Worm (Caenorhabditis elegans) whole organism, L3 larva: ENCODE measurements around the gene T27D12.1.

ENCODE experiments used
- R02D3.7 ChIP-seq: fragments of 150-350 bp; optimal IDR thresholded peaks from 2 replicates; lab custom pipeline; 2014; ENCODE audit warnings: missing biosample characterization, missing genetic modification characterization
- aly-2 ChIP-seq: fragments of 150-350 bp; optimal IDR thresholded peaks from 2 replicates; lab custom pipeline; 2014; ENCODE audit warnings: missing biosample characterization, missing genetic modification characterization
- ama-1 ChIP-seq: fragments of 150-350 bp; optimal IDR thresholded peaks from 2 replicates; lab custom pipeline; 2018
- ceh-16 ChIP-seq: sonication (generic microtip); optimal IDR thresholded peaks from 2 replicates; lab custom pipeline; 2017; ENCODE audit warnings: missing biosample characterization, missing genetic modification characterization
- ceh-82 ChIP-seq: fragments of 150-350 bp; optimal IDR thresholded peaks from 2 replicates; lab custom pipeline; 2014; ENCODE audit warnings: missing biosample characterization, missing genetic modification characterization
- ceh-9 ChIP-seq: sonication (generic microtip); optimal IDR thresholded peaks from 2 replicates; lab custom pipeline; 2018; ENCODE audit warnings: missing biosample characterization, missing genetic modification characterization
- egl-5 ChIP-seq: fragments of 150-350 bp; optimal IDR thresholded peaks from 2 replicates; lab custom pipeline; 2017; ENCODE audit warnings: missing biosample characterization, missing genetic modification reagents, missing genetic modification characterization, inconsistent platforms
- elt-1 ChIP-seq: fragments of 150-350 bp; optimal IDR thresholded peaks from 2 replicates; lab custom pipeline; 2014; ENCODE audit warnings: missing biosample characterization, missing genetic modification characterization
- elt-2 ChIP-seq: sonication (generic microtip); optimal IDR thresholded peaks from 2 replicates; lab custom pipeline; 2016; ENCODE audit warnings: missing genetic modification reagents, mild to moderate bottlenecking, missing genetic modification characterization, missing compliant biosample characterization
- elt-3 ChIP-seq, 3 experiments: fragments of 150-350 bp in 1 of 3; sonication (generic microtip) in 2 of 3; optimal IDR thresholded peaks; 2 replicates in 2 of 3; 4 replicates in 1 of 3; lab custom pipeline; 2014 to 2017; ENCODE audit warnings: missing biosample characterization in 3 of 3, missing genetic modification characterization in 3 of 3
- eor-1 ChIP-seq, 2 experiments: fragments of 150-350 bp; optimal IDR thresholded peaks; 2 replicates each; lab custom pipeline; 2014 to 2018; ENCODE audit warnings: missing biosample characterization in 2 of 2, missing genetic modification characterization in 2 of 2
- fkh-10 ChIP-seq: sonication (generic microtip); optimal IDR thresholded peaks from 2 replicates; lab custom pipeline; 2017; ENCODE audit warnings: missing biosample characterization, missing genetic modification reagents, missing genetic modification characterization
- jun-1 ChIP-seq: fragments of 150-350 bp; optimal IDR thresholded peaks from 2 replicates; lab custom pipeline; 2014; ENCODE audit warnings: missing biosample characterization, missing genetic modification reagents, missing genetic modification characterization
- lin-39 ChIP-seq: fragments of 150-350 bp; optimal IDR thresholded peaks from 2 replicates; lab custom pipeline; 2018; ENCODE audit warnings: missing biosample characterization, missing genetic modification reagents, missing genetic modification characterization
- lsy-12 ChIP-seq: sonication (generic microtip); optimal IDR thresholded peaks from 2 replicates; lab custom pipeline; 2016; ENCODE audit warnings: mild to moderate bottlenecking, missing genetic modification characterization, missing compliant biosample characterization
- mdl-1 ChIP-seq: fragments of 150-350 bp; optimal IDR thresholded peaks from 2 replicates; lab custom pipeline; 2014; ENCODE audit warnings: missing biosample characterization, missing genetic modification characterization
- mml-1 ChIP-seq: fragments of 150-350 bp; sonication (generic microtip); optimal IDR thresholded peaks from 3 replicates; lab custom pipeline; 2014; ENCODE audit warnings: missing biosample characterization, missing genetic modification characterization
- nfya-1 ChIP-seq: sonication (generic microtip); optimal IDR thresholded peaks from 2 replicates; lab custom pipeline; 2017; ENCODE audit warnings: missing genetic modification characterization, mild to moderate bottlenecking, missing compliant biosample characterization, antibody characterized with exemption, moderate library complexity; ENCODE audit not compliant: insufficient read depth
- nhr-11 ChIP-seq: fragments of 150-350 bp; optimal IDR thresholded peaks from 2 replicates; lab custom pipeline; 2014; ENCODE audit warnings: missing biosample characterization, missing genetic modification characterization
- nhr-23 ChIP-seq: fragments of 150-350 bp; optimal IDR thresholded peaks from 2 replicates; lab custom pipeline; 2014; ENCODE audit warnings: missing biosample characterization, missing genetic modification reagents, missing genetic modification characterization
- nhr-237 ChIP-seq: fragments of 150-350 bp; optimal IDR thresholded peaks from 2 replicates; lab custom pipeline; 2014; ENCODE audit warnings: missing biosample characterization, missing genetic modification characterization
- nhr-25 ChIP-seq: sonication (generic microtip); optimal IDR thresholded peaks from 2 replicates; lab custom pipeline; 2017; ENCODE audit warnings: missing biosample characterization, missing genetic modification characterization
- nhr-43 ChIP-seq: sonication (generic microtip); optimal IDR thresholded peaks from 2 replicates; lab custom pipeline; 2016; ENCODE audit warnings: mild to moderate bottlenecking, missing genetic modification characterization, missing compliant biosample characterization; ENCODE audit not compliant: poor library complexity, severe bottlenecking
- nhr-76 ChIP-seq: fragments of 150-350 bp; sonication (generic microtip); optimal IDR thresholded peaks from 5 replicates; lab custom pipeline; 2014; ENCODE audit warnings: missing biosample characterization, missing genetic modification characterization
- nhr-77 ChIP-seq: fragments of 150-350 bp; optimal IDR thresholded peaks from 2 replicates; lab custom pipeline; 2014; ENCODE audit warnings: missing biosample characterization, missing genetic modification characterization
- pha-4 ChIP-seq: fragments of 150-350 bp; optimal IDR thresholded peaks from 2 replicates; lab custom pipeline; 2014; ENCODE audit warnings: missing biosample characterization, missing genetic modification reagents, missing genetic modification characterization
- snpc-4 ChIP-seq: fragments of 150-350 bp; optimal IDR thresholded peaks from 2 replicates; lab custom pipeline; 2014; ENCODE audit warnings: missing biosample characterization, missing genetic modification characterization
- unc-62 ChIP-seq: fragments of 150-350 bp; sonication (generic microtip); optimal IDR thresholded peaks from 4 replicates; lab custom pipeline; 2014; ENCODE audit warnings: missing biosample characterization, missing genetic modification reagents, missing genetic modification characterization
- zag-1 ChIP-seq: fragments of 150-350 bp; optimal IDR thresholded peaks from 2 replicates; lab custom pipeline; 2014; ENCODE audit warnings: missing biosample characterization, missing genetic modification characterization
- ztf-11 ChIP-seq: fragments of 150-350 bp; optimal IDR thresholded peaks from 2 replicates; lab custom pipeline; 2014; ENCODE audit warnings: missing biosample characterization, missing genetic modification characterization

Gene T27D12.1

DNA sequence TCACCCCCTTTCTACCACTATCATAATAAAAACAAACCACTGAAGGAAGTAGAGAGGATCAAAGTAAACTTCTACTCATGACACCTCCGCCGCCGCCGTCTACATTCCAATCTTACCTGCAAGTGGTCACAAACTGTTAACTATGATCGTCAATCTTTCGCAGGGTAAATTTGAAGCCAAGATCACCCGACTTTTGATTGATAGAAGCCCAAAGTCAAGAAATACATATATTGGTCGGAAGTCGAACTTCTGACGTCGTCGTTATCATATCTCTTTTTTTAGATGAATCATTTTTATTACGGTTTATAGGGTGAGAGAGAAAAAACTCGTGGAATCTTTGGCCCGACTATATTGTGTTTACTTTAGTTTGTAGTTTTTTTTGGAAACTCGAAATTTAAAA lies 4.1 kb upstream of the T27D12.1 start:
- TF ChIP-seq nfya-1, result no peak
- no peak for TF ChIP-seq egl-5 (tag; lab: Kevin White, UChicago)
- TF ChIP-seq ceh-82 (tag; lab: Kevin White, UChicago), result no peak
- peak in 1 of 3 experiments; percentile 73 for TF ChIP-seq elt-3 (tag; optimal IDR thresholded peaks at IDR 0.05; lab: Kevin White, UChicago)
- peak; percentile 36 for TF ChIP-seq nhr-25 (tag; lab: Kevin White, UChicago)
- no peak for TF ChIP-seq ztf-11
- TF ChIP-seq zag-1 (tag; lab: Kevin White, UChicago), result no peak
- TF ChIP-seq nhr-43 (tag; lab: Kevin White, UChicago), result peak; percentile 92
- no peak for TF ChIP-seq fkh-10
- TF ChIP-seq nhr-23 (tag; lab: Kevin White, UChicago), result peak; percentile 39
- TF ChIP-seq nhr-76, result peak; percentile 30
- no peak for TF ChIP-seq mml-1

DNA sequence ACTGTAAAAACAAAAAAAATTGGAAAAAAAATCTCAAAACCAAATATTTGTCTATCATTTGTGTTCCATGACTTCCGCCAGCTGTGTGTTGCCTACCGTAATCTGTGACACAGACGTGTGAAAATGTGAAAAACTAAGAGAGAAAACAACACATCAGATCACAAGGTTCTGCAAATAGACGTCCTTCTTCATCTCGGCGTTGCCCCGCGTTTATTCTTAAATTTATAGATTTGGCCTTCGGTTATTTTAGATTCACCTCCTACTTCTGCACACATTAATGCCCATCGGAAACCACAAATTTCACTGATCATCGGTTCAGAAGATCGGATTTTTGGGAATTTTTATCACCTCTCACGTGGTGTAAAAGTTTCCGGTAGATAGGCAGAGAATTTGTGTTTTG lies 3.3 kb upstream of the T27D12.1 start:
- TF ChIP-seq ama-1 (lab: Kevin White, UChicago), result no peak
- TF ChIP-seq R02D3.7, result no peak
- no peak for TF ChIP-seq unc-62 (GFP tag; lab: Kevin White, UChicago)
- no peak for TF ChIP-seq ceh-9
- no peak for TF ChIP-seq mdl-1 (tag; lab: Kevin White, UChicago)
- no peak for TF ChIP-seq elt-2 (tag; lab: Kevin White, UChicago)
- no peak for TF ChIP-seq eor-1 (tag; optimal IDR thresholded peaks at IDR 0.05; lab: Kevin White, UChicago)
- peak; percentile 4 for TF ChIP-seq nhr-25 (tag; lab: Kevin White, UChicago)
- TF ChIP-seq nhr-43 (tag; lab: Kevin White, UChicago), result peak; percentile 17

DNA sequence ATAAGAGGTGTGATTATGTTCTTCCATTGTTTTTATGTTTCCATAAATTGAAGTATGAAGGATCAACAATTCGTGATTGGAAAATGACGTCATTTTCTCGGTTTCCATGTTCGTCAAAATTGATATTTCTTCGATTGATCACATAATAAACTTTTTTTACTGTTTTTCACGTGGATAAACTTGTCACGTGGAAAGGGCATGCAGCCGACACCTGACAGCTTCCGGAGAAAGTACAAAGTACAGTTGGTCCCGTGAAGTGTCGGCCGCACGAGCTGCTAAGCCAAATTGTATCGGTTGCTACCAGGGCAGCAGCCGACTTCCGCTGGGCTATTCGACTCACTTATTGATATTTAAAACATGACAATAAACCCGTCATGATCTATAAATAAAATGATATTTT lies 764 bp upstream of the T27D12.1 start:
- TF ChIP-seq snpc-4 (tag; lab: Kevin White, UChicago) (peak; percentile 67), nhr-43 (tag; lab: Kevin White, UChicago) (peak; percentile 29), mml-1 (no peak), nhr-23 (tag; lab: Kevin White, UChicago) (peak; percentile 26), egl-5 (tag; lab: Kevin White, UChicago) (no peak), lin-39 (no peak), nhr-25 (tag; lab: Kevin White, UChicago) (peak; percentile 40), nhr-11 (no peak), elt-1 (tag; lab: Kevin White, UChicago) (no peak), ceh-16 (tag; lab: Kevin White, UChicago) (no peak), elt-2 (tag; lab: Kevin White, UChicago) (no peak), fkh-10 (no peak), lsy-12 (tag; lab: Kevin White, UChicago) (no peak), unc-62 (GFP tag; lab: Kevin White, UChicago) (no peak)

DNA sequence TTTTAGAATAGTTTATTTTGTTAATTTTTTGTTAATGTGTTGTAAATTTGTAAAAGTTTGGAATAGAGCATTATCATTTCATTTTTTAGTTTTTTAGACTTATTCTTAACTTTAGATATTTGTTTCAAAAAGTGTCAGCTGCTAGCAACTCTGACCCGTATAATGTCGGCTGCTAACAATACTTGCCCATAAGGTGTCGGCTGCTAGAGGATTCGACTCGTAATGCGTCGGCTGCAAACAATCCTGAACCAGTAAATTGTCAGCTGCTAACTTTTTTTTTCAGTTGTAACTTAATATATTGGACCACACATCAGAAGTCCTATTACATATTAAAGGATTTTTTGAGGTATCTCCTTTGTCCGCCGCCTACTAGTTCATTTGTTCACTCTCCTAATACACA lies 349 bp downstream of the T27D12.1 start:
- TF ChIP-seq jun-1 (tag; lab: Kevin White, UChicago) (no peak), ama-1 (lab: Kevin White, UChicago) (peak; percentile 33)

DNA sequence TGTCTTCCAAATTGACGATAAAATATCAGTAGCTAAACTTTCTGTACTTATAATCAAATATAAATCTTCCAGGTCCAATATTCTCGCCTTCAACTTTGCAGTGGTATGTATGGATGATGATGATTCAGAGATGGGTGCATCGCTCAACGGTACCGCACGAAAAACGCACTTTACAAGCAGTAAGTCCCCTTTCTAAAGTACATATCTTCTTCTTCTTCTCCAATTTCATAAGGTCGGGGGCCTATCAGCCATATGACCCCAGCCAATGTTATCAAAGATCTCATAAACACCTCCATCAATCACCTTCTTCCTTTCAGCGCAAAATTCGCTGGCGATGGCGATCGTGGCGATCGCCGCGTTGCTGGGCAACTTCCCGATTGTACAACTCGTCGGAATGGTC lies 1.0 kb downstream of the T27D12.1 start:
- TF ChIP-seq nhr-237 (tag; lab: Kevin White, UChicago), result no peak
- peak; percentile 48 for TF ChIP-seq nhr-23 (tag; lab: Kevin White, UChicago)
- no peak for TF ChIP-seq pha-4 (tag; lab: Kevin White, UChicago)
- TF ChIP-seq unc-62 (GFP tag; lab: Kevin White, UChicago), result no peak
- no peak for TF ChIP-seq elt-2 (tag; lab: Kevin White, UChicago)
- peak; percentile 21 for TF ChIP-seq ama-1 (lab: Kevin White, UChicago)
- TF ChIP-seq nhr-77 (tag; lab: Kevin White, UChicago), result no peak
- peak; percentile 12 for TF ChIP-seq nhr-25 (tag; lab: Kevin White, UChicago)
- TF ChIP-seq elt-3 (tag; optimal IDR thresholded peaks at IDR 0.05; lab: Kevin White, UChicago), result peak in 1 of 3 experiments; percentile 24
- no peak for TF ChIP-seq nhr-11

DNA sequence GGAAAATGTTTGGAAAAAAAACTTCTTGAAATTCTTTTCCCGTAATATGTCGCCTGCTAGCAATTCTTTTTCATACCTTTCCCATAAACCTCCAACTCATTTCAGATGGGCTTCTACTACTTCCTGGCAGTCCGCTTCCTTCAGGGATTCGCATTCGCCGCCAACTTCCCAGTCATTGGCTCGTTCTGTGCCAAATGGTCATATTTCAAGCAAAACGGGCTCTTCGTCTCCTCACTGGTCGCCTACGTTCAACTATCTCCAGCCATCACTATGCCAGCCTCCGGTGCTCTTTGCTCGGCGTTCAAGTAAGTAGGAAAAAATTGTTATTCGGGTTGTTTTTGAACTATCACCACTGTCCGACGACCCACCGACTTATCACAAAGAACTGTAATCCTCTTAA lies 1.7 kb downstream of the T27D12.1 start:
- TF ChIP-seq nhr-43 (tag; lab: Kevin White, UChicago), result peak; percentile 5
- TF ChIP-seq ama-1 (lab: Kevin White, UChicago), result peak; percentile 93
- no peak for TF ChIP-seq lin-39
- no peak for TF ChIP-seq ceh-82 (tag; lab: Kevin White, UChicago)
- TF ChIP-seq aly-2 (tag; lab: Kevin White, UChicago), result no peak
